Worm (Caenorhabditis elegans) whole organism, mixed stage, embryonic: ENCODE results near the gene fbxb-10.

ENCODE experiments used
- bed-3 ChIP-seq: fragments of 200-800 bp; sonication (Bioruptor generic); optimal IDR thresholded peaks from 3 replicates; lab custom pipeline; 2018; ENCODE audit warnings: mild to moderate bottlenecking, missing genetic modification characterization, moderate library complexity, missing compliant biosample characterization
- blmp-1 ChIP-seq: fragments of 150-350 bp; optimal IDR thresholded peaks from 2 replicates; lab custom pipeline; 2014; ENCODE audit warnings: missing biosample characterization, missing genetic modification characterization
- ceh-39 ChIP-seq: fragments of 150-350 bp; optimal IDR thresholded peaks from 2 replicates; lab custom pipeline; 2014; ENCODE audit warnings: missing biosample characterization, missing genetic modification characterization
- ceh-43 ChIP-seq: fragments of 200-800 bp; sonication (Bioruptor generic); optimal IDR thresholded peaks from 2 replicates; lab custom pipeline; 2018; ENCODE audit warnings: mild to moderate bottlenecking, missing genetic modification characterization, moderate library complexity, missing compliant biosample characterization
- ces-1 ChIP-seq: fragments of 150-350 bp; optimal IDR thresholded peaks from 2 replicates; lab custom pipeline; 2014; ENCODE audit warnings: missing biosample characterization, missing genetic modification reagents, missing genetic modification characterization
- cnd-1 ChIP-seq: fragments of 200-800 bp; sonication (Bioruptor generic); optimal IDR thresholded peaks from 2 replicates; lab custom pipeline; 2018; ENCODE audit warnings: mild to moderate bottlenecking, missing genetic modification characterization, missing compliant biosample characterization
- drap-1 ChIP-seq: fragments of 200-800 bp; sonication (Bioruptor generic); optimal IDR thresholded peaks from 3 replicates; lab custom pipeline; 2018; ENCODE audit warnings: mild to moderate bottlenecking, missing genetic modification characterization, missing compliant biosample characterization
- elt-1 ChIP-seq: sonication (generic microtip); optimal IDR thresholded peaks from 2 replicates; lab custom pipeline; 2017; ENCODE audit warnings: missing genetic modification characterization, mild to moderate bottlenecking, missing compliant biosample characterization, antibody characterized with exemption, moderate library complexity, borderline replicate concordance; ENCODE audit not compliant: insufficient read depth
- flh-1 ChIP-seq: fragments of 200-800 bp; sonication (Bioruptor generic); optimal IDR thresholded peaks from 2 replicates; lab custom pipeline; 2018; ENCODE audit warnings: mild to moderate bottlenecking, missing genetic modification characterization, moderate library complexity, missing compliant biosample characterization
- ham-2 ChIP-seq: fragments of 200-800 bp; sonication (Bioruptor generic); optimal IDR thresholded peaks from 2 replicates; lab custom pipeline; 2018; ENCODE audit warnings: mild to moderate bottlenecking, missing genetic modification characterization, missing compliant biosample characterization
- hlh-1 ChIP-seq: fragments of 150-350 bp; optimal IDR thresholded peaks from 2 replicates; lab custom pipeline; 2014; ENCODE audit warnings: missing biosample characterization, missing genetic modification reagents, missing genetic modification characterization
- lin-13 ChIP-seq: fragments of 150-350 bp; optimal IDR thresholded peaks from 2 replicates; lab custom pipeline; 2014; ENCODE audit warnings: missing biosample characterization, missing genetic modification characterization
- lin-32 ChIP-seq: fragments of 200-800 bp; sonication (Bioruptor generic); optimal IDR thresholded peaks from 2 replicates; lab custom pipeline; 2018; ENCODE audit warnings: mild to moderate bottlenecking, missing genetic modification characterization, missing compliant biosample characterization
- lsy-2 ChIP-seq: fragments of 150-350 bp; optimal IDR thresholded peaks from 2 replicates; lab custom pipeline; 2014; ENCODE audit warnings: missing biosample characterization, missing genetic modification characterization
- mab-5 ChIP-seq: fragments of 150-350 bp; optimal IDR thresholded peaks from 2 replicates; lab custom pipeline; 2014; ENCODE audit warnings: missing biosample characterization, missing genetic modification characterization
- mep-1 ChIP-seq: fragments of 150-350 bp; optimal IDR thresholded peaks from 2 replicates; lab custom pipeline; 2017; ENCODE audit warnings: missing biosample characterization, missing genetic modification reagents, missing genetic modification characterization, inconsistent platforms
- mls-2 ChIP-seq: sonication (generic microtip); optimal IDR thresholded peaks from 2 replicates; lab custom pipeline; 2016; ENCODE audit warnings: mild to moderate bottlenecking, missing genetic modification characterization, moderate library complexity, missing compliant biosample characterization
- nhr-12 ChIP-seq: fragments of 150-350 bp; optimal IDR thresholded peaks from 2 replicates; lab custom pipeline; 2014; ENCODE audit warnings: missing biosample characterization, missing genetic modification characterization
- nhr-2 ChIP-seq: fragments of 150-350 bp; optimal IDR thresholded peaks from 2 replicates; lab custom pipeline; 2014; ENCODE audit warnings: missing biosample characterization, missing genetic modification characterization
- nhr-237 ChIP-seq: fragments of 150-350 bp; optimal IDR thresholded peaks from 2 replicates; lab custom pipeline; 2014; ENCODE audit warnings: missing biosample characterization, missing genetic modification characterization
- nhr-28 ChIP-seq: fragments of 150-350 bp; optimal IDR thresholded peaks from 2 replicates; lab custom pipeline; 2014; ENCODE audit warnings: missing biosample characterization, missing genetic modification characterization
- nhr-76 ChIP-seq: sonication (generic microtip); optimal IDR thresholded peaks from 2 replicates; lab custom pipeline; 2017; ENCODE audit warnings: missing biosample characterization, missing genetic modification characterization
- sem-2 ChIP-seq: fragments of 200-800 bp; sonication (Bioruptor generic); optimal IDR thresholded peaks from 2 replicates; lab custom pipeline; 2018; ENCODE audit warnings: mild to moderate bottlenecking, missing genetic modification characterization, missing compliant biosample characterization
- snpc-4 ChIP-seq: fragments of 150-350 bp; optimal IDR thresholded peaks from 2 replicates; lab custom pipeline; 2014; ENCODE audit warnings: missing biosample characterization, missing genetic modification characterization
- sptf-1 ChIP-seq: sonication (generic microtip); optimal IDR thresholded peaks from 2 replicates; lab custom pipeline; 2017; ENCODE audit warnings: mild to moderate bottlenecking, missing genetic modification characterization, moderate library complexity, missing compliant biosample characterization
- tbx-8 ChIP-seq: fragments of 200-800 bp; sonication (Bioruptor generic); optimal IDR thresholded peaks from 2 replicates; lab custom pipeline; 2018; ENCODE audit warnings: mild to moderate bottlenecking, missing genetic modification characterization, moderate library complexity, missing compliant biosample characterization
- unc-120 ChIP-seq: sonication (generic microtip); optimal IDR thresholded peaks from 2 replicates; lab custom pipeline; 2017; ENCODE audit warnings: missing genetic modification characterization, missing compliant biosample characterization; ENCODE audit not compliant: poor library complexity, severe bottlenecking
- unc-39 ChIP-seq: fragments of 150-350 bp; optimal IDR thresholded peaks from 2 replicates; lab custom pipeline; 2014; ENCODE audit warnings: missing biosample characterization, missing genetic modification characterization
- unc-62 ChIP-seq: fragments of 150-350 bp; optimal IDR thresholded peaks from 2 replicates; lab custom pipeline; 2014; ENCODE audit warnings: missing biosample characterization, missing genetic modification reagents, missing genetic modification characterization
- zip-8 ChIP-seq: fragments of 150-350 bp; optimal IDR thresholded peaks from 2 replicates; lab custom pipeline; 2014; ENCODE audit warnings: missing biosample characterization, missing genetic modification characterization
- ztf-11 ChIP-seq: fragments of 150-350 bp; optimal IDR thresholded peaks from 2 replicates; lab custom pipeline; 2014; ENCODE audit warnings: missing biosample characterization, missing genetic modification characterization

Gene fbxb-10

DNA sequence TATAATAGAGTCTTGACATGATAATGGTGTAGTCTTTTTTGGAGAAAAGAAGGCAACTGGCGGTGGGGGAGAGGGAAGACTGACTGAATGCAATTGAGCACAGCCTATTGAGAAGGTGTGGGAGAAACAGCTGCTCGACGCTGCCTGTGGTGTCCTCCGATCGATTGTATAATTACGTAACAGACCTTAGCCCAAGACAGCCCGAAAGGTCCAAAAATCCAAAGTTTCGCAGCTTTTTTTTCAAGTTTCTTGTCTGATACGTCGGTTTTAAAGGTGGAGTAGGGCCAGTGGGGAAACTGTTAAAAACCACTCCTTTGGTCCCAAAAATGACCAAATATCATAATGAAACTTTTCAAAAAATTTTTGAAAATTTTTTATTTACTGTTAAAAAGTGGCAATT is 30.1 kb downstream of the fbxb-10 start, which contains the start of the genes C08F1.6 and fbxb-13:
Gene C08F1.6 (minus strand): TSS at position 101 of the 400 bp plus-strand sequence.
Gene fbxb-13 (plus strand): TSS at position 191 of the 400 bp plus-strand sequence.
- TF ChIP-seq cnd-1 (tag; lab: Kevin White, UChicago): peak; percentile 48
- TF ChIP-seq hlh-1 (tag; lab: Kevin White, UChicago): peak; percentile 0
- no peak for TF ChIP-seq flh-1 (GFP tag; lab: Kevin White, UChicago)
- TF ChIP-seq lin-32 (GFP tag; lab: Kevin White, UChicago): peak; percentile 15
- TF ChIP-seq, all 35 proteins: peak for 3

DNA sequence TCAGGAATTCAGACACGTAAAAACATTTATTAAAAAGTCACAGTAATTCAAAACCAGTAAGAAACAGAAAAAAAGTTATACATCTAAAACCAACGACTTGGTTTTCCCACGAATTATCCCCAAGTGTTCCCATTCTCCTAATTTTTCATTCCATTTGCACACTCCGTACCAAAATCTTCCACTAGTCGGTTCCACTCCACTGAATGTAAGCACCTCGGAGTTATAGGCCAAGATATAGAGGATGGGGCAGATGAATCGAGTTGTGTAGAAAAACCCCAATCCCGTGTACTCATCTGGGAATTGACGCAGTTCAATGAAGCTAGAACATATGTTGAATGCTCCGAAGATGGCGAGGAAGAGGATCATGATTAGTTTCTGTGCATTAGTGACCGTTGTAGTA is 31.0 kb downstream of the fbxb-10 start:
- TF ChIP-seq lin-32 (GFP tag; lab: Kevin White, UChicago): no peak
- no peak for TF ChIP-seq drap-1 (GFP tag; lab: Kevin White, UChicago)
- no peak for TF ChIP-seq sptf-1 (tag; lab: Kevin White, UChicago)
- no peak for TF ChIP-seq ham-2 (GFP tag; lab: Kevin White, UChicago)
- no peak for TF ChIP-seq flh-1 (GFP tag; lab: Kevin White, UChicago)
- no peak for TF ChIP-seq ces-1 (GFP tag; lab: Kevin White, UChicago)
- no peak for TF ChIP-seq snpc-4 (tag; lab: Kevin White, UChicago)
- TF ChIP-seq cnd-1 (tag; lab: Kevin White, UChicago): no peak
- TF ChIP-seq sem-2 (GFP tag; lab: Kevin White, UChicago): no peak
- no peak for TF ChIP-seq hlh-1 (tag; lab: Kevin White, UChicago)
- no peak for TF ChIP-seq mls-2 (tag; lab: Kevin White, UChicago)
- no peak for TF ChIP-seq lsy-2 (tag; lab: Kevin White, UChicago)
- TF ChIP-seq nhr-12 (tag; lab: Kevin White, UChicago): no peak
- TF ChIP-seq ztf-11: no peak
- no peak for TF ChIP-seq nhr-237 (tag; lab: Kevin White, UChicago)
- no peak for TF ChIP-seq unc-62 (GFP tag; lab: Kevin White, UChicago)

DNA sequence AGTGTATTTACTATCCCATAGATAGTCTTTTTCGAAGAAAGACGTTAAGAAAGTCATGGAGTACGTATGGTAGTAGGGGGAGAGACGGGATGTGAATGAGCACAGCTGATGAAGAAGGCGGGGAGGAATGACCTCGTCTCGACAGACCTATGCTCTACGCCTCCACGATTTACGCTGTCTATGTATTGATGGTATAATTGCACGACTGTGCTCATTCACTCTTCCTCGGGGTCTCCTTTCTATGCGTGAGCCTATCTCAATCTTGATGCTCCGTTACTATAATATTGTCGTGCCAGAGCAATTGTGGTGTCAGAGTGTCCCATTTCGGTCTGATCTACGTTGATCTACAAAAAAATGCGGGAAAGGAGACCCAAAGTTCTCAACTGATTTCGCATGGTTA is 32.0 kb downstream of the fbxb-10 start, which contains the start of gene C08F1.10:
Gene C08F1.10 (minus strand): TSS at position 101 of the 400 bp plus-strand sequence.
- no peak for TF ChIP-seq mab-5 (tag; lab: Kevin White, UChicago)
- no peak for TF ChIP-seq cnd-1 (tag; lab: Kevin White, UChicago)
- no peak for TF ChIP-seq lin-13 (tag; lab: Kevin White, UChicago)
- TF ChIP-seq snpc-4 (tag; lab: Kevin White, UChicago): no peak
- no peak for TF ChIP-seq ceh-43
- no peak for TF ChIP-seq flh-1 (GFP tag; lab: Kevin White, UChicago)
- TF ChIP-seq unc-39 (tag; lab: Kevin White, UChicago): no peak
- no peak for TF ChIP-seq zip-8
- no peak for TF ChIP-seq nhr-237 (tag; lab: Kevin White, UChicago)
- no peak for TF ChIP-seq blmp-1 (tag; lab: Kevin White, UChicago)
- TF ChIP-seq mep-1 (tag; lab: Kevin White, UChicago): no peak
- TF ChIP-seq nhr-76 (tag; lab: Kevin White, UChicago): no peak
- TF ChIP-seq nhr-28 (tag; lab: Kevin White, UChicago): no peak
- no peak for TF ChIP-seq tbx-8 (GFP tag; lab: Kevin White, UChicago)
- TF ChIP-seq ham-2 (GFP tag; lab: Kevin White, UChicago): no peak
- TF ChIP-seq nhr-2 (tag; lab: Kevin White, UChicago): no peak

DNA sequence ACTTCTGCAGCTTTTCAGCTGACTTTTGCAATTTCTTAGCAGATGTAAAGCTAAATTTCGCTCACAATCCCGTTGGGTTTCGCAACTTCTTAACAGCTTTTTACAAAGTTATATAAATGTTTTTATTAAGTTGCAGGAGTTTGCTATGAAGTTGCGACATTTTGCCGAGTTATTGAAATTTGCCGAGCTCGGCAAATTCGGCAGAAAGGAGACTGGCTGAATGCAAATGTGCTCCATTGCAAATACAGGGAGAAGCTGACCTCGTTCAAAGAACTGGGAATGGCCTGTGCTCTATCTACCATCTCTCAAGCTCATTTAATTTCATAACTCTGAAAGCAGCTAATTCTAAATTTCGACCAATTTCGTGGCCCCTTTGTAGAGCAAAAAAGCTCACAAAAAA is 33.4 kb downstream of the fbxb-10 start, which contains the start of gene C08F1.11:
Gene C08F1.11 (minus strand): TSS at position 101 of the 400 bp plus-strand sequence.
- TF ChIP-seq lin-32 (GFP tag; lab: Kevin White, UChicago): no peak
- no peak for TF ChIP-seq tbx-8 (GFP tag; lab: Kevin White, UChicago)
- TF ChIP-seq unc-62 (GFP tag; lab: Kevin White, UChicago): no peak
- no peak for TF ChIP-seq ceh-39 (tag; lab: Kevin White, UChicago)
- no peak for TF ChIP-seq lsy-2 (tag; lab: Kevin White, UChicago)
- TF ChIP-seq flh-1 (GFP tag; lab: Kevin White, UChicago): no peak
- no peak for TF ChIP-seq cnd-1 (tag; lab: Kevin White, UChicago)
- no peak for TF ChIP-seq mep-1 (tag; lab: Kevin White, UChicago)
- no peak for TF ChIP-seq elt-1
- TF ChIP-seq hlh-1 (tag; lab: Kevin White, UChicago): no peak
- TF ChIP-seq unc-39 (tag; lab: Kevin White, UChicago): no peak
- no peak for TF ChIP-seq unc-120 (tag; lab: Kevin White, UChicago)
- TF ChIP-seq bed-3 (GFP tag; lab: Kevin White, UChicago): no peak
